In genomic region chr2L:2861885-2862620, dm6 we compare ENCODE assay signal across 1 fruit fly cellular context.
TF ChIP-seq lines count a peak whose summit lies in the region.

No protein-coding gene starts in this region.

TF ChIP-seq in whole organism, embryonic, 481 proteins besides CTCF, POLR2A, EP300 and RAD21 (continued from another document and continues in another):
- TF ChIP-seq CG12659 (GFP tag; optimal IDR thresholded peaks at IDR 0.05; lab: Kevin White, UChicago) (no peak), cato (GFP tag; optimal IDR thresholded peaks at IDR 0.05; lab: Kevin White, UChicago; ENCODE audit: borderline replicate concordance) (no peak), CG31441 (GFP tag; IDR thresholded peaks at IDR 0.05; lab: Robert Waterston, UW) (no peak), CG3407 (GFP tag; optimal IDR thresholded peaks at IDR 0.05; lab: Kevin White, UChicago) (no peak), HLHmδ (GFP tag; optimal IDR thresholded peaks at IDR 0.05; lab: Kevin White, UChicago) (peak; percentile 73), Fer1 (GFP tag; optimal IDR thresholded peaks at IDR 0.05; lab: Kevin White, UChicago) (peak; percentile 22), fu2 (GFP tag; optimal IDR thresholded peaks at IDR 0.05; lab: Kevin White, UChicago) (no peak), CG15011 (GFP tag; optimal IDR thresholded peaks at IDR 0.05; lab: Kevin White, UChicago) (no peak), D19A (tag; optimal IDR thresholded peaks at IDR 0.05; lab: Kevin White, UChicago) (peak; percentile 38), bigmax (GFP tag; optimal IDR thresholded peaks at IDR 0.05; lab: Kevin White, UChicago) (no peak), CG43689 (GFP tag; IDR thresholded peaks at IDR 0.05; lab: Robert Waterston, UW) (no peak), CG4282 (GFP tag; optimal IDR thresholded peaks at IDR 0.05; lab: Kevin White, UChicago) (no peak), abd-A (tag; optimal IDR thresholded peaks at IDR 0.05; lab: Kevin White, UChicago) (peak; percentile 73), gt (GFP tag; IDR thresholded peaks at IDR 0.05; lab: Robert Waterston, UW) (no peak), CG14710 (tag; optimal IDR thresholded peaks at IDR 0.05; lab: Kevin White, UChicago) (no peak), Atf3 (GFP tag; optimal IDR thresholded peaks at IDR 0.05; lab: Kevin White, UChicago) (no peak), CG17612 (GFP tag; IDR thresholded peaks at IDR 0.05; lab: Robert Waterston, UW) (no peak), CG34376 (GFP tag; optimal IDR thresholded peaks at IDR 0.05; lab: Kevin White, UChicago) (peak; percentile 53), maf-S (GFP tag; optimal IDR thresholded peaks at IDR 0.05; lab: Kevin White, UChicago) (no peak), gfzf (GFP tag; optimal IDR thresholded peaks at IDR 0.05; lab: Kevin White, UChicago) (no peak), Nf-YB (GFP tag; optimal IDR thresholded peaks at IDR 0.05; lab: Kevin White, UChicago) (no peak), Oli (tag; optimal IDR thresholded peaks at IDR 0.05; lab: Kevin White, UChicago) (no peak), zen (tag; optimal IDR thresholded peaks at IDR 0.05; lab: Kevin White, UChicago) (no peak), Bgb (GFP tag; IDR thresholded peaks at IDR 0.05; lab: Robert Waterston, UW; ENCODE audit: partially characterized antibody) (peak; percentile 79), CG15269 (tag; optimal IDR thresholded peaks at IDR 0.05; lab: Kevin White, UChicago) (peak; percentile 0), Jarid2 (GFP tag; optimal IDR thresholded peaks at IDR 0.05; lab: Kevin White, UChicago) (peak; percentile 88), CG15514 (GFP tag; optimal IDR thresholded peaks at IDR 0.05; lab: Kevin White, UChicago) (peak; percentile 15), Ets97D (GFP tag; optimal IDR thresholded peaks at IDR 0.05; lab: Kevin White, UChicago) (no peak), her (GFP tag; optimal IDR thresholded peaks at IDR 0.05; lab: Kevin White, UChicago) (no peak), ewg (GFP tag; optimal IDR thresholded peaks at IDR 0.05; lab: Kevin White, UChicago) (no peak), mam (GFP tag; optimal IDR thresholded peaks at IDR 0.05; lab: Kevin White, UChicago) (no peak), Lpt (GFP tag; optimal IDR thresholded peaks at IDR 0.05; lab: Kevin White, UChicago) (no peak), NC2α (GFP tag; optimal IDR thresholded peaks at IDR 0.05; lab: Kevin White, UChicago) (no peak), CG4617 (GFP tag; optimal IDR thresholded peaks at IDR 0.05; lab: Kevin White, UChicago; ENCODE audit: borderline replicate concordance) (no peak), CG3726 (GFP tag; IDR thresholded peaks at IDR 0.05; lab: Robert Waterston, UW) (no peak), pnt (GFP tag; optimal IDR thresholded peaks at IDR 0.05; lab: Kevin White, UChicago) (no peak), usp (GFP tag; optimal IDR thresholded peaks at IDR 0.05; lab: Kevin White, UChicago) (no peak), CG1024 (GFP tag; IDR thresholded peaks at IDR 0.05; lab: Robert Waterston, UW) (0 out of 2 replicates have a peak, but pooled peaks have one; percentile 7), dm (GFP tag; optimal IDR thresholded peaks at IDR 0.05; lab: Kevin White, UChicago) (no peak), az2 (GFP tag; optimal IDR thresholded peaks at IDR 0.05; lab: Kevin White, UChicago) (no peak), CG7556 (GFP tag; optimal IDR thresholded peaks at IDR 0.05; lab: Kevin White, UChicago) (no peak), tin (GFP tag; optimal IDR thresholded peaks at IDR 0.05; lab: Kevin White, UChicago) (no peak), hbn (GFP tag; IDR thresholded peaks at IDR 0.05; lab: Robert Waterston, UW; ENCODE audit: partially characterized antibody) (no peak), CG11247 (GFP tag; IDR thresholded peaks at IDR 0.05; lab: Robert Waterston, UW) (no peak), ERR (GFP tag; optimal IDR thresholded peaks at IDR 0.05; lab: Kevin White, UChicago) (no peak), CG16779 (GFP tag; IDR thresholded peaks at IDR 0.05; lab: Robert Waterston, UW) (no peak), CG2129 (GFP tag; IDR thresholded peaks at IDR 0.05; lab: Robert Waterston, UW; ENCODE audit: partially characterized antibody) (no peak), Camta (GFP tag; optimal IDR thresholded peaks at IDR 0.05; lab: Kevin White, UChicago) (peak; percentile 8), CG6791 (GFP tag; IDR thresholded peaks at IDR 0.05; lab: Robert Waterston, UW; ENCODE audit: partially characterized antibody) (peak; percentile 68; the same call in 2 of the 3 replicates), bsh (GFP tag; optimal IDR thresholded peaks at IDR 0.05; lab: Kevin White, UChicago) (peak; percentile 7 to 55), gce (GFP tag; IDR thresholded peaks at IDR 0.05; lab: Robert Waterston, UW) (no peak; the same call in 2 of the 3 replicates), D (optimal IDR thresholded peaks at IDR 0.05; lab: Kevin White, UChicago) (no peak), D (GFP tag; optimal IDR thresholded peaks at IDR 0.05; lab: Kevin White, UChicago) (no peak), CG10979 (tag; optimal IDR thresholded peaks at IDR 0.05; lab: Kevin White, UChicago) (no peak), CG30020 (tag; optimal IDR thresholded peaks at IDR 0.05; lab: Kevin White, UChicago) (no peak), vnd (GFP tag; IDR thresholded peaks at IDR 0.05; lab: Robert Waterston, UW; ENCODE audit: partially characterized antibody) (no peak), bowl (GFP tag; IDR thresholded peaks at IDR 0.05; lab: Robert Waterston, UW) (no peak), Lhr (GFP tag; optimal IDR thresholded peaks at IDR 0.05; lab: Kevin White, UChicago) (no peak), CG14441 (GFP tag; IDR thresholded peaks at IDR 0.05; lab: Robert Waterston, UW) (no peak), HLH4C (GFP tag; IDR thresholded peaks at IDR 0.05; lab: Robert Waterston, UW; ENCODE audit: partially characterized antibody) (peak; percentile 31; the same call in 1 of the 3 replicates), CG18011 (GFP tag; optimal IDR thresholded peaks at IDR 0.05; lab: Kevin White, UChicago) (no peak), lov (optimal IDR thresholded peaks at IDR 0.05; lab: Kevin White, UChicago) (no peak), lov (GFP tag; IDR thresholded peaks at IDR 0.05; lab: Robert Waterston, UW) (no peak), GATAe (GFP tag; conservative IDR thresholded peaks at IDR 0.05; lab: Robert Waterston, UW) (no peak), tgo (GFP tag; IDR thresholded peaks at IDR 0.05; lab: Robert Waterston, UW) (no peak), Hsf (GFP tag; optimal IDR thresholded peaks at IDR 0.05; lab: Kevin White, UChicago) (no peak), CG4424 (GFP tag; optimal IDR thresholded peaks at IDR 0.05; lab: Kevin White, UChicago) (no peak), dmrt99B (tag; optimal IDR thresholded peaks at IDR 0.05; lab: Kevin White, UChicago) (peak; percentile 5), CG42726 (GFP tag; IDR thresholded peaks at IDR 0.05; lab: Robert Waterston, UW; ENCODE audit: partially characterized antibody) (no peak), crol (GFP tag; IDR thresholded peaks at IDR 0.05; lab: Robert Waterston, UW) (no peak), D19B (GFP tag; optimal IDR thresholded peaks at IDR 0.05; lab: Kevin White, UChicago) (no peak), sim (GFP tag; IDR thresholded peaks at IDR 0.05; lab: Robert Waterston, UW) (no peak), nom (GFP tag; optimal IDR thresholded peaks at IDR 0.05; lab: Kevin White, UChicago) (peak; percentile 73), Blimp-1 (GFP tag; optimal IDR thresholded peaks at IDR 0.05; lab: Kevin White, UChicago) (no peak), H15 (GFP tag; IDR thresholded peaks at IDR 0.05; lab: Robert Waterston, UW) (no peak), CG18619 (GFP tag; optimal IDR thresholded peaks at IDR 0.05; lab: Kevin White, UChicago) (no peak), org-1 (GFP tag; optimal IDR thresholded peaks at IDR 0.05; lab: Kevin White, UChicago) (no peak), CG5180 (GFP tag; optimal IDR thresholded peaks at IDR 0.05; lab: Kevin White, UChicago) (no peak), CoRest (tag; optimal IDR thresholded peaks at IDR 0.05; lab: Kevin White, UChicago) (no peak), PHDP (tag; optimal IDR thresholded peaks at IDR 0.05; lab: Kevin White, UChicago) (no peak), CG8089 (GFP tag; optimal IDR thresholded peaks at IDR 0.05; lab: Kevin White, UChicago) (no peak), Hmx (GFP tag; optimal IDR thresholded peaks at IDR 0.05; lab: Kevin White, UChicago) (no peak), CG8478 (optimal IDR thresholded peaks at IDR 0.05; lab: Kevin White, UChicago) (no peak), lmd (GFP tag; IDR thresholded peaks at IDR 0.05; lab: Robert Waterston, UW) (no peak), lbe (GFP tag; optimal IDR thresholded peaks at IDR 0.05; lab: Kevin White, UChicago) (no peak), E2f1 (GFP tag; IDR thresholded peaks at IDR 0.05; lab: Robert Waterston, UW) (no peak), Rx (GFP tag; IDR thresholded peaks at IDR 0.05; lab: Robert Waterston, UW) (no peak), bbx (GFP tag; IDR thresholded peaks at IDR 0.05; lab: Robert Waterston, UW; ENCODE audit: partially characterized antibody) (peak; percentile 80), CG7357 (GFP tag; IDR thresholded peaks at IDR 0.05; lab: Robert Waterston, UW) (no peak), CG18764 (GFP tag; optimal IDR thresholded peaks at IDR 0.05; lab: Kevin White, UChicago) (no peak), cwo (GFP tag; optimal IDR thresholded peaks at IDR 0.05; lab: Kevin White, UChicago) (peak; percentile 50), sug (tag; optimal IDR thresholded peaks at IDR 0.05; lab: Kevin White, UChicago) (peak; percentile 31), CG9215 (GFP tag; IDR thresholded peaks at IDR 0.05; lab: Robert Waterston, UW) (no peak), dati (GFP tag; IDR thresholded peaks at IDR 0.05; lab: Robert Waterston, UW) (no peak), repo (GFP tag; optimal IDR thresholded peaks at IDR 0.05; lab: Kevin White, UChicago) (no peak), cg (GFP tag; optimal IDR thresholded peaks at IDR 0.05; lab: Kevin White, UChicago) (no peak), z (GFP tag; IDR thresholded peaks at IDR 0.05; lab: Robert Waterston, UW) (peak; percentile 99), pros (GFP tag; optimal IDR thresholded peaks at IDR 0.05; lab: Kevin White, UChicago) (peak; percentile 39), CG30431 (GFP tag; optimal IDR thresholded peaks at IDR 0.05; lab: Kevin White, UChicago) (no peak), zen2 (GFP tag; IDR thresholded peaks at IDR 0.05; lab: Robert Waterston, UW; ENCODE audit: partially characterized antibody) (no peak; the same call in 1 of the 3 replicates), Mrtf (GFP tag; IDR thresholded peaks at IDR 0.05; lab: Robert Waterston, UW) (no peak), CG4730 (GFP tag; IDR thresholded peaks at IDR 0.05; lab: Robert Waterston, UW) (no peak), onecut (GFP tag; IDR thresholded peaks at IDR 0.05; lab: Robert Waterston, UW) (no peak), CG4854 (GFP tag; optimal IDR thresholded peaks at IDR 0.05; lab: Kevin White, UChicago) (no peak), NFAT (GFP tag; IDR thresholded peaks at IDR 0.05; lab: Robert Waterston, UW) (no peak), CG9437 (GFP tag; optimal IDR thresholded peaks at IDR 0.05; lab: Kevin White, UChicago) (no peak), Atf-2 (GFP tag; optimal IDR thresholded peaks at IDR 0.05; lab: Kevin White, UChicago) (no peak), Sry-δ (GFP tag; optimal IDR thresholded peaks at IDR 0.05; lab: Kevin White, UChicago) (no peak), ranshi (GFP tag; IDR thresholded peaks at IDR 0.05; lab: Robert Waterston, UW) (no peak), so (GFP tag; IDR thresholded peaks at IDR 0.05; lab: Robert Waterston, UW) (peak; percentile 55; the same call in 1 of the 3 replicates), CG9727 (GFP tag; optimal IDR thresholded peaks at IDR 0.05; lab: Kevin White, UChicago) (peak; percentile 23), danr (GFP tag; IDR thresholded peaks at IDR 0.05; lab: Robert Waterston, UW) (no peak), CG9609 (GFP tag; optimal IDR thresholded peaks at IDR 0.05; lab: Kevin White, UChicago) (no peak), Nf-YA (GFP tag; IDR thresholded peaks at IDR 0.05; lab: Robert Waterston, UW) (no peak), odd (GFP tag; optimal IDR thresholded peaks at IDR 0.05; lab: Kevin White, UChicago) (no peak), nerfin-2 (GFP tag; IDR thresholded peaks at IDR 0.05; lab: Robert Waterston, UW; ENCODE audit: partially characterized antibody) (no peak), CG4820 (GFP tag; optimal IDR thresholded peaks at IDR 0.05; lab: Kevin White, UChicago) (no peak), ash1 (GFP tag; optimal IDR thresholded peaks at IDR 0.05; lab: Kevin White, UChicago) (no peak), CG6854 (GFP tag; optimal IDR thresholded peaks at IDR 0.05; lab: Kevin White, UChicago) (peak; percentile 3), wek (GFP tag; optimal IDR thresholded peaks at IDR 0.05; lab: Kevin White, UChicago) (peak; percentile 39), CG30403 (GFP tag; optimal IDR thresholded peaks at IDR 0.05; lab: Kevin White, UChicago) (no peak), MESR4 (GFP tag; optimal IDR thresholded peaks at IDR 0.05; lab: Kevin White, UChicago) (no peak), CG7839 (tag; optimal IDR thresholded peaks at IDR 0.05; lab: Kevin White, UChicago) (peak; percentile 15), kni (GFP tag; optimal IDR thresholded peaks at IDR 0.05; lab: Kevin White, UChicago) (peak; percentile 16), Abd-B (GFP tag; optimal IDR thresholded peaks at IDR 0.05; lab: Kevin White, UChicago) (no peak), CG34422 (GFP tag; IDR thresholded peaks at IDR 0.05; lab: Robert Waterston, UW) (no peak), CG3281 (GFP tag; optimal IDR thresholded peaks at IDR 0.05; lab: Kevin White, UChicago) (peak; percentile 22), CG2116 (GFP tag; optimal IDR thresholded peaks at IDR 0.05; lab: Kevin White, UChicago) (no peak), sens (GFP tag; lab: Kevin White, UChicago) (peak; percentile 47), CG6272 (GFP tag; IDR thresholded peaks at IDR 0.05; lab: Robert Waterston, UW) (no peak), CG3995 (GFP tag; optimal IDR thresholded peaks at IDR 0.05; lab: Kevin White, UChicago) (no peak), stc (GFP tag; IDR thresholded peaks at IDR 0.05; lab: Robert Waterston, UW) (peak; percentile 37; the same call in 1 of the 2 replicates), Vsx1 (GFP tag; optimal IDR thresholded peaks at IDR 0.05; lab: Kevin White, UChicago) (no peak), Sox100B (GFP tag; optimal IDR thresholded peaks at IDR 0.05; lab: Kevin White, UChicago) (no peak), lola (GFP tag; optimal IDR thresholded peaks at IDR 0.05; lab: Kevin White, UChicago) (peak in 1 of 3 experiments; percentile 1), CG13775 (GFP tag; optimal IDR thresholded peaks at IDR 0.05; lab: Kevin White, UChicago) (no peak), CG1792 (GFP tag; optimal IDR thresholded peaks at IDR 0.05; lab: Kevin White, UChicago) (no peak)
